Fruit fly (Drosophila melanogaster) whole organism, embryonic: ENCODE data around the gene CG34269.

Source experiments
- B-H2 ChIP-seq: fragments of 200-800 bp; sonication (Bioruptor generic); optimal IDR thresholded peaks from 2 replicates; lab custom pipeline; 2018; ENCODE audit warnings: missing biosample characterization, mild to moderate bottlenecking, missing genetic modification characterization
- CG12071 ChIP-seq: fragments of 200-800 bp; sonication (Bioruptor generic); optimal IDR thresholded peaks from 3 replicates; lab custom pipeline; 2018; ENCODE audit warnings: missing biosample characterization, mild to moderate bottlenecking, missing genetic modification characterization
- CG12942 ChIP-seq: fragments of 200-800 bp; sonication (Bioruptor generic); optimal IDR thresholded peaks from 3 replicates; lab custom pipeline; 2016; ENCODE audit warnings: missing biosample characterization, missing genetic modification characterization
- CG13775 ChIP-seq: fragments of 200-800 bp; sonication (Bioruptor generic); optimal IDR thresholded peaks from 3 replicates; lab custom pipeline; 2017; ENCODE audit warnings: missing biosample characterization, mild to moderate bottlenecking, missing genetic modification characterization
- CG15601 ChIP-seq: fragments of 200-800 bp; sonication (Bioruptor generic); optimal IDR thresholded peaks from 3 replicates; lab custom pipeline; 2019; ENCODE audit warnings: missing biosample characterization, mild to moderate bottlenecking, missing genetic modification characterization, moderate library complexity
- CG16779 ChIP-seq: fragments of 200-800 bp; sonication (Bioruptor generic); IDR thresholded peaks from 2 replicates; pipeline ENCODE4 v1.3.6; 2022; ENCODE audit warnings: missing biosample characterization, missing genetic modification characterization
- CG17829 ChIP-seq: fragments of 200-800 bp; optimal IDR thresholded peaks from 2 replicates; lab custom pipeline; 2019; ENCODE audit warnings: missing biosample characterization, mild to moderate bottlenecking, missing genetic modification characterization, moderate library complexity
- CG2116 ChIP-seq: fragments of 200-800 bp; sonication (Bioruptor generic); optimal IDR thresholded peaks from 3 replicates; lab custom pipeline; 2018; ENCODE audit warnings: missing biosample characterization, mild to moderate bottlenecking, missing genetic modification characterization
- CG3065 ChIP-seq: fragments of 200-800 bp; sonication (Bioruptor generic); optimal IDR thresholded peaks from 2 replicates; lab custom pipeline; 2016; ENCODE audit warnings: missing biosample characterization, missing genetic modification characterization
- CG31224 ChIP-seq: fragments of 200-800 bp; sonication (Bioruptor generic); IDR thresholded peaks from 2 replicates; pipeline ENCODE4 v1.3.6; 2022; ENCODE audit warnings: missing biosample characterization, missing genetic modification characterization
- CG31388 ChIP-seq: fragments of 200-800 bp; sonication (Bioruptor generic); optimal IDR thresholded peaks from 2 replicates; lab custom pipeline; 2016; ENCODE audit warnings: missing biosample characterization, missing genetic modification characterization
- CG3281 ChIP-seq: fragments of 200-800 bp; sonication (Bioruptor generic); optimal IDR thresholded peaks from 3 replicates; lab custom pipeline; 2017; ENCODE audit warnings: missing biosample characterization, mild to moderate bottlenecking, missing genetic modification characterization
- CG33557 ChIP-seq: fragments of 200-800 bp; sonication (Bioruptor generic); optimal IDR thresholded peaks from 2 replicates; lab custom pipeline; 2019; ENCODE audit warnings: missing biosample characterization, mild to moderate bottlenecking, missing genetic modification characterization, moderate library complexity
- CG3407 ChIP-seq: fragments of 200-800 bp; sonication (Bioruptor generic); optimal IDR thresholded peaks from 2 replicates; lab custom pipeline; 2018; ENCODE audit warnings: missing biosample characterization, mild to moderate bottlenecking, missing genetic modification characterization
- CG4328 ChIP-seq: fragments of 200-800 bp; sonication (Bioruptor generic); optimal IDR thresholded peaks from 3 replicates; lab custom pipeline; 2017; ENCODE audit warnings: missing biosample characterization, missing genetic modification reagents, missing genetic modification characterization
- CG5245 ChIP-seq: fragments of 200-800 bp; sonication (Bioruptor generic); optimal IDR thresholded peaks from 3 replicates; lab custom pipeline; 2016; ENCODE audit warnings: missing biosample characterization, missing genetic modification characterization
- CG6791 ChIP-seq: fragments of 200-800 bp; sonication (Bioruptor generic); IDR thresholded peaks from 3 replicates; pipeline ENCODE4 v1.3.6; 2022; ENCODE audit warnings: missing biosample characterization, missing genetic modification characterization; ENCODE audit not compliant: partially characterized antibody
- CG8388 ChIP-seq: fragments of 200-800 bp; sonication (Bioruptor generic); optimal IDR thresholded peaks from 2 replicates; lab custom pipeline; 2019; ENCODE audit warnings: missing biosample characterization, mild to moderate bottlenecking, missing genetic modification characterization, moderate library complexity
- CG9876 ChIP-seq: fragments of 200-800 bp; sonication (Bioruptor generic); optimal IDR thresholded peaks from 2 replicates; lab custom pipeline; 2016; ENCODE audit warnings: missing biosample characterization, missing genetic modification characterization
- CG9932 ChIP-seq: fragments of 200-800 bp; sonication (Bioruptor generic); IDR thresholded peaks from 2 replicates; pipeline ENCODE4 v1.3.6; 2022; ENCODE audit warnings: missing biosample characterization, missing genetic modification characterization
- Ets65A ChIP-seq: fragments of 200-800 bp; sonication (Bioruptor generic); peaks from one replicate; lab custom pipeline; 2016; ENCODE audit warnings: missing biosample characterization, missing genetic modification characterization
- HLH3B ChIP-seq: fragments of 200-800 bp; sonication (Bioruptor generic); IDR thresholded peaks from 2 replicates; pipeline ENCODE4 v1.3.6; 2022; ENCODE audit warnings: missing biosample characterization, missing genetic modification characterization
- HLH4C ChIP-seq: fragments of 200-800 bp; sonication (Bioruptor generic); IDR thresholded peaks from 3 replicates; pipeline ENCODE4 v1.3.6; 2022; ENCODE audit warnings: missing biosample characterization, missing genetic modification characterization; ENCODE audit not compliant: partially characterized antibody
- HLH54F ChIP-seq: fragments of 200-800 bp; sonication (Bioruptor generic); optimal IDR thresholded peaks from 3 replicates; lab custom pipeline; 2016; ENCODE audit warnings: missing biosample characterization, missing genetic modification characterization
- HLHmδ ChIP-seq: fragments of 200-800 bp; sonication (Bioruptor generic); optimal IDR thresholded peaks from 2 replicates; lab custom pipeline; 2018; ENCODE audit warnings: missing biosample characterization, mild to moderate bottlenecking, missing genetic modification characterization, moderate library complexity
- HmgD ChIP-seq: fragments of 200-800 bp; sonication (Bioruptor generic); optimal IDR thresholded peaks from 3 replicates; lab custom pipeline; 2016; ENCODE audit warnings: missing biosample characterization, missing genetic modification characterization
- Hr51 ChIP-seq, 2 experiments: fragments of 200-800 bp; sonication (Bioruptor generic); optimal IDR thresholded peaks; 2 replicates in 1 of 2; 3 replicates in 1 of 2; lab custom pipeline; 2016 to 2018; ENCODE audit warnings: missing biosample characterization in 2 of 2, missing genetic modification characterization in 2 of 2, mild to moderate bottlenecking in 1 of 2, moderate library complexity in 1 of 2
- Lhr ChIP-seq: fragments of 200-800 bp; sonication (Bioruptor generic); optimal IDR thresholded peaks from 3 replicates; lab custom pipeline; 2017; ENCODE audit warnings: mild to moderate bottlenecking, missing biosample characterization, missing genetic modification reagents, missing genetic modification characterization
- Pdp1 ChIP-seq, 2 experiments: fragments of 200-800 bp; sonication (Bioruptor generic); optimal IDR thresholded peaks; 3 replicates each; lab custom pipeline; 2016; ENCODE audit warnings: missing biosample characterization in 2 of 2, missing genetic modification characterization in 2 of 2, mild to moderate bottlenecking in 1 of 2, moderate library complexity in 1 of 2
- Rx ChIP-seq: fragments of 200-800 bp; sonication (Bioruptor generic); IDR thresholded peaks from 2 replicates; pipeline ENCODE4 v1.3.6; 2022; ENCODE audit warnings: missing biosample characterization, missing genetic modification characterization
- Sox100B ChIP-seq: fragments of 200-800 bp; sonication (Bioruptor generic); optimal IDR thresholded peaks from 3 replicates; lab custom pipeline; 2018; ENCODE audit warnings: missing biosample characterization, mild to moderate bottlenecking, missing genetic modification characterization
- TFAM ChIP-seq: fragments of 200-800 bp; sonication (Bioruptor generic); optimal IDR thresholded peaks from 2 replicates; lab custom pipeline; 2017; ENCODE audit warnings: missing biosample characterization, missing genetic modification characterization, inconsistent platforms
- Vsx1 ChIP-seq: fragments of 200-800 bp; sonication (Bioruptor generic); optimal IDR thresholded peaks from 2 replicates; lab custom pipeline; 2017; ENCODE audit warnings: missing biosample characterization, mild to moderate bottlenecking, missing genetic modification characterization, missing genetic modification reagents
- ara ChIP-seq: fragments of 200-800 bp; sonication (Bioruptor generic); IDR thresholded peaks from 2 replicates; pipeline ENCODE4 v1.3.6; 2022; ENCODE audit warnings: missing biosample characterization, missing genetic modification characterization
- bbx ChIP-seq: fragments of 200-800 bp; sonication (Bioruptor generic); IDR thresholded peaks from 2 replicates; pipeline ENCODE4 v1.3.6; 2022; ENCODE audit warnings: missing biosample characterization, missing genetic modification characterization; ENCODE audit not compliant: partially characterized antibody
- cad ChIP-seq: fragments of >200 bp; optimal IDR thresholded peaks from 2 replicates; lab custom pipeline; 2017; ENCODE audit warnings: missing biosample characterization, missing genetic modification characterization
- dmrt11E ChIP-seq: fragments of 200-800 bp; sonication (Bioruptor generic); optimal IDR thresholded peaks from 3 replicates; lab custom pipeline; 2018; ENCODE audit warnings: missing biosample characterization, mild to moderate bottlenecking, missing genetic modification characterization, moderate library complexity
- fd102C ChIP-seq: fragments of 200-800 bp; sonication (Bioruptor generic); optimal IDR thresholded peaks from 2 replicates; lab custom pipeline; 2018; ENCODE audit warnings: missing biosample characterization, mild to moderate bottlenecking, missing genetic modification characterization, moderate library complexity
- fd64A ChIP-seq: fragments of 200-800 bp; sonication (Bioruptor generic); optimal IDR thresholded peaks from 3 replicates; lab custom pipeline; 2018; ENCODE audit warnings: missing biosample characterization, mild to moderate bottlenecking, missing genetic modification characterization
- mirr ChIP-seq: fragments of 200-800 bp; sonication (Bioruptor generic); optimal IDR thresholded peaks from 3 replicates; lab custom pipeline; 2018; ENCODE audit warnings: missing biosample characterization, mild to moderate bottlenecking, missing genetic modification characterization
- mld ChIP-seq: fragments of 200-800 bp; sonication (Bioruptor generic); IDR thresholded peaks from 3 replicates; pipeline ENCODE4 v1.3.6; 2022; ENCODE audit warnings: missing biosample characterization, missing genetic modification characterization; ENCODE audit not compliant: partially characterized antibody
- nerfin-2 ChIP-seq: fragments of 200-800 bp; sonication (Bioruptor generic); IDR thresholded peaks from 2 replicates; pipeline ENCODE4 v1.3.6; 2022; ENCODE audit warnings: missing biosample characterization, missing genetic modification characterization; ENCODE audit not compliant: partially characterized antibody
- ranshi ChIP-seq: fragments of 200-800 bp; sonication (Bioruptor generic); IDR thresholded peaks from 2 replicates; pipeline ENCODE4 v1.3.6; 2022; ENCODE audit warnings: missing biosample characterization, missing genetic modification characterization
- repo ChIP-seq: fragments of 200-800 bp; sonication (Bioruptor generic); optimal IDR thresholded peaks from 2 replicates; lab custom pipeline; 2016; ENCODE audit warnings: missing biosample characterization, missing genetic modification characterization
- schlank ChIP-seq: fragments of 200-800 bp; sonication (Bioruptor generic); optimal IDR thresholded peaks from 2 replicates; lab custom pipeline; 2018; ENCODE audit warnings: missing biosample characterization, mild to moderate bottlenecking, missing genetic modification characterization
- ssp ChIP-seq: fragments of 200-800 bp; sonication (Bioruptor generic); IDR thresholded peaks from 2 replicates; pipeline ENCODE4 v1.3.6; 2022; ENCODE audit warnings: missing biosample characterization, missing genetic modification characterization
- tll ChIP-seq, 2 experiments: fragments of 200-800 bp in 1 of 2; fragments of >200 bp in 1 of 2; sonication (Bioruptor generic) in 1 of 2; optimal IDR thresholded peaks; 2 replicates each; lab custom pipeline; 2017 to 2019; ENCODE audit warnings: missing biosample characterization in 2 of 2, missing genetic modification characterization in 2 of 2, mild to moderate bottlenecking in 1 of 2, moderate library complexity in 1 of 2
- trh ChIP-seq: fragments of 200-800 bp; sonication (Bioruptor generic); optimal IDR thresholded peaks from 2 replicates; lab custom pipeline; 2016; ENCODE audit warnings: missing biosample characterization, missing genetic modification characterization

The CG34269 gene

dm6 chr3L:548304-549198 is 20.4 kb downstream of the CG34269 start (continued):
- no peak for TF ChIP-seq CG12942
- no peak for TF ChIP-seq Rx (GFP tag; lab: Robert Waterston, UW)
- TF ChIP-seq Ets65A (GFP tag; lab: Kevin White, UChicago), result no peak
- no peak for TF ChIP-seq Vsx1
- no peak for TF ChIP-seq Sox100B (GFP tag; lab: Kevin White, UChicago)
- TF ChIP-seq CG4328 (GFP tag; lab: Kevin White, UChicago), result peak; percentile 7
- TF ChIP-seq CG8388 (GFP tag; lab: Kevin White, UChicago), result no peak
- no peak for TF ChIP-seq CG12071 (GFP tag; lab: Kevin White, UChicago)
- TF ChIP-seq B-H2, result peak; percentile 75
- TF ChIP-seq CG31388 (GFP tag; lab: Kevin White, UChicago), result no peak
- TF ChIP-seq CG5245 (GFP tag; lab: Kevin White, UChicago), result no peak
- no peak for TF ChIP-seq HLH54F (GFP tag; lab: Kevin White, UChicago)
- TF ChIP-seq CG33557 (GFP tag; lab: Kevin White, UChicago), result no peak
- TF ChIP-seq bbx (GFP tag; lab: Robert Waterston, UW), result peak; percentile 35; the same call in 1 of the 2 replicates
- no peak for TF ChIP-seq HLH3B
- no peak for TF ChIP-seq ranshi (GFP tag; lab: Robert Waterston, UW)
- no peak for TF ChIP-seq CG13775 (GFP tag; lab: Kevin White, UChicago)
- TF ChIP-seq Hr51 (GFP tag; optimal IDR thresholded peaks at IDR 0.05; lab: Kevin White, UChicago), result no peak
- TF ChIP-seq repo (GFP tag; lab: Kevin White, UChicago), result no peak
- TF ChIP-seq trh (GFP tag; lab: Kevin White, UChicago), result no peak
- TF ChIP-seq CG2116 (GFP tag; lab: Kevin White, UChicago), result no peak
- peak; percentile 77 for TF ChIP-seq mirr
- TF ChIP-seq fd64A (GFP tag; lab: Kevin White, UChicago), result no peak
- no peak for TF ChIP-seq ara
- no peak for TF ChIP-seq CG17829 (tag; lab: Kevin White, UChicago)
- TF ChIP-seq Pdp1 (GFP tag; optimal IDR thresholded peaks at IDR 0.05; lab: Kevin White, UChicago), result peak in 1 of 2 experiments; percentile 50
- no peak for TF ChIP-seq Lhr (GFP tag; lab: Kevin White, UChicago)
- no peak for TF ChIP-seq CG6791 (GFP tag; lab: Robert Waterston, UW)
- no peak for TF ChIP-seq CG3065 (GFP tag; lab: Kevin White, UChicago)
- no peak for TF ChIP-seq HLHmδ (GFP tag; lab: Kevin White, UChicago)
- peak; percentile 32 for TF ChIP-seq CG3281 (GFP tag; lab: Kevin White, UChicago)
- TF ChIP-seq cad (GFP tag; lab: Kevin White, UChicago), result no peak
- no peak for TF ChIP-seq CG3407 (GFP tag; lab: Kevin White, UChicago)
- no peak for TF ChIP-seq HmgD (GFP tag; lab: Kevin White, UChicago)
- no peak for TF ChIP-seq CG9876 (GFP tag; lab: Kevin White, UChicago)
- TF ChIP-seq TFAM (GFP tag; lab: Kevin White, UChicago), result no peak
- TF ChIP-seq CG15601, result no peak
- TF ChIP-seq CG9932 (GFP tag; lab: Robert Waterston, UW), result no peak
- TF ChIP-seq nerfin-2, result 0 out of 2 replicates have a peak, but pooled peaks have one; percentile 39
- no peak for TF ChIP-seq ssp (GFP tag; lab: Robert Waterston, UW)
- no peak for TF ChIP-seq mld (GFP tag; lab: Robert Waterston, UW)
- TF ChIP-seq fd102C (GFP tag; lab: Kevin White, UChicago), result no peak
- no peak for TF ChIP-seq CG31224 (GFP tag; lab: Robert Waterston, UW)
- TF ChIP-seq schlank (tag; lab: Kevin White, UChicago), result peak; percentile 51
- no peak for TF ChIP-seq tll (GFP tag; optimal IDR thresholded peaks at IDR 0.05; lab: Kevin White, UChicago)
- no peak for TF ChIP-seq dmrt11E (tag; lab: Kevin White, UChicago)
- TF ChIP-seq HLH4C (GFP tag; lab: Robert Waterston, UW), result peak; percentile 50; the same call in 2 of the 3 replicates
- TF ChIP-seq CG16779 (GFP tag; lab: Robert Waterston, UW), result 0 out of 2 replicates have a peak, but pooled peaks have one; percentile 24
